Worm (Caenorhabditis elegans): ENCODE measurements around the gene srp-1.

Gene srp-1

DNA sequence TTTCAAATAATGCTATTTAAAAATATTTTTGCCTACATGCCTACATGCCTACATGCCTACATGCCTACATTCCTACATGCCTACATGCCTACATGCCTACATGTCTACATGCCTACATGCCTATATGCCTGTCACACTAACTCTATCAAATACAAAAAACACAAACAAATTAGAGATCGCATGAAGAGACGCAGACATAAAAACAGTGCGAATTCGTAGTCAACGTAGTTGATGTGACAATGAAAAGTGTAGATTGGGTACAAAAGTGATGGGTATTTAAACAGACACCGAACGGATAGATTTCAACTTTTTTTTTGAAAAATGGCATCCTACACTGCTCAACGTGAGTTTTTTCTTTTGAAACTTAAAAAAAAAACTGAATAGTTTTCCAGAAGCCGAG, 24.2 kb downstream of the srp-1 start, which contains the start of gene R09E12.9:
R09E12.9 (plus strand) TSS at position 316 of the 400 bp plus-strand sequence.
- TF ChIP-seq dmd-4 (tag; optimal IDR thresholded peaks at IDR 0.05) (no peak), nhr-237 (tag; optimal IDR thresholded peaks at IDR 0.05) (peak; percentile 15), mab-5 (tag; optimal IDR thresholded peaks at IDR 0.05) (no peak), ztf-11 (tag; optimal IDR thresholded peaks at IDR 0.05) (no peak), nhr-25 (tag; optimal IDR thresholded peaks at IDR 0.05) (peak; percentile 10), sma-3 (GFP tag; optimal IDR thresholded peaks at IDR 0.05) (peak; percentile 0), lin-13 (GFP tag; optimal IDR thresholded peaks at IDR 0.05) (no peak), lsy-2 (tag; optimal IDR thresholded peaks at IDR 0.05) (peak in 1 of 2 experiments; percentile 26), crh-2 (tag; optimal IDR thresholded peaks at IDR 0.05) (no peak), nhr-23 (tag; optimal IDR thresholded peaks at IDR 0.05) (no peak), ama-1 (optimal IDR thresholded peaks at IDR 0.05) (no peak), nhr-10 (tag; optimal IDR thresholded peaks at IDR 0.05) (no peak), nhr-21 (tag; optimal IDR thresholded peaks at IDR 0.05) (peak; percentile 24), nhr-77 (tag; optimal IDR thresholded peaks at IDR 0.05) (peak; percentile 95), ZK546.5 (tag; optimal IDR thresholded peaks at IDR 0.05) (no peak)

DNA sequence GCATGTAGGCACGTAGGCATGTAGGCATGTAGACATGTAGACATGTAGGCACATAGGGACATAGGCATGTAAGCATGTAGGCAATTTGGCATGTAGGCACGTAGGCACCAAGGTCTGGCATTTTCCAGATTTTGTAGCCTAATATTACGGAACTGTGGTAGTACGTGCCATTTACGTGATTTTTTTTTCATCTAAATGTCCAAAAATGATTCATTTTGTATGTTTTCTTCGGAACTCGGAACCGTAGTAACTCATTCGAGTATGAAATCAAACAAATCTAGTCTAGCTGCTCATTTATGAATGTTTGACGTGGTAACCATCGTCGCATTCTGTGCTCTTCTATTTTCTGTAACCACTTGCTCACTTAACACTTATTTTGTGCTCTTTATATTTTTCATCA, 25.3 kb downstream of the srp-1 start, which contains the start of gene srbc-59:
srbc-59 (plus strand) TSS at position 301 of the 400 bp plus-strand sequence.
- TF ChIP-seq C34F6.9 (tag; optimal IDR thresholded peaks at IDR 0.05) (no peak), lsy-2 (tag; optimal IDR thresholded peaks at IDR 0.05) (no peak), nhr-129 (tag; optimal IDR thresholded peaks at IDR 0.05) (no peak), Y55F3AM.14 (GFP tag; optimal IDR thresholded peaks at IDR 0.05) (no peak), ceh-82 (tag; optimal IDR thresholded peaks at IDR 0.05) (no peak), unc-55 (GFP tag; optimal IDR thresholded peaks at IDR 0.05) (no peak), fos-1 (tag; optimal IDR thresholded peaks at IDR 0.05) (no peak), R02D3.7 (tag; optimal IDR thresholded peaks at IDR 0.05) (no peak), F13H6.1 (tag; optimal IDR thresholded peaks at IDR 0.05) (no peak), dmd-4 (tag; optimal IDR thresholded peaks at IDR 0.05) (no peak), elt-1 (tag; optimal IDR thresholded peaks at IDR 0.05) (no peak), sma-3 (GFP tag; optimal IDR thresholded peaks at IDR 0.05) (no peak), mbf-1 (tag; optimal IDR thresholded peaks at IDR 0.05) (no peak), nhr-10 (tag; optimal IDR thresholded peaks at IDR 0.05) (no peak), ztf-4 (tag; optimal IDR thresholded peaks at IDR 0.05) (no peak), lin-13 (GFP tag; optimal IDR thresholded peaks at IDR 0.05) (no peak), nhr-6 (tag; optimal IDR thresholded peaks at IDR 0.05) (no peak), gmeb-1 (tag; optimal IDR thresholded peaks at IDR 0.05) (no peak), peb-1 (tag; optimal IDR thresholded peaks at IDR 0.05) (no peak)

DNA sequence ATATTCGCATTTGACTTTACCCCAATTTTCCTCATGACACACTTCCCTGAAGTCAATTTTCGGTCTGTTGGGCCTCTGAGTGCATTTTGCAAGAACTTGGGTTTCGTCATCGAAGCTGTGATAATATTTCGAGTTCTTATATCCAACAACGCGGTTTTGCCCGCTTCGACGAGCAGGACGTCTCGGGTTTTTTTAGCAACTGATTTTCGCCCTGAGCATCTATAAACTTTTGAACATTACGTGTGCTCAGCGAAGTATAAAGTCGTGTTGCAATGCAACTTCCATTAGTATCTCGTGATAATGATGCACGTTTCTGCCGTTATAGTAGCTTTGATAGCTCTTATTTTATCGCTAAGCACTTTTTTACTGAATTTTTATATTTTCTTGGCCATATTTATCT, 26.9 kb downstream of the srp-1 start, which contains the start of gene srbc-60:
srbc-60 (plus strand) TSS at position 301 of the 400 bp plus-strand sequence.
- TF ChIP-seq nhr-21 (tag; optimal IDR thresholded peaks at IDR 0.05) (no peak), elt-1 (tag; optimal IDR thresholded peaks at IDR 0.05) (no peak), sma-3 (GFP tag; optimal IDR thresholded peaks at IDR 0.05) (no peak), lsy-2 (tag; optimal IDR thresholded peaks at IDR 0.05) (no peak), nhr-77 (tag; optimal IDR thresholded peaks at IDR 0.05) (no peak), nhr-6 (tag; optimal IDR thresholded peaks at IDR 0.05) (no peak), crh-2 (tag; optimal IDR thresholded peaks at IDR 0.05) (no peak), nhr-12 (tag; optimal IDR thresholded peaks at IDR 0.05) (no peak), zag-1 (tag; optimal IDR thresholded peaks at IDR 0.05) (no peak), ceh-16 (tag; optimal IDR thresholded peaks at IDR 0.05) (no peak), nhr-23 (tag; optimal IDR thresholded peaks at IDR 0.05) (no peak), fos-1 (tag; optimal IDR thresholded peaks at IDR 0.05) (no peak), egl-27 (tag; optimal IDR thresholded peaks at IDR 0.05) (no peak)

DNA sequence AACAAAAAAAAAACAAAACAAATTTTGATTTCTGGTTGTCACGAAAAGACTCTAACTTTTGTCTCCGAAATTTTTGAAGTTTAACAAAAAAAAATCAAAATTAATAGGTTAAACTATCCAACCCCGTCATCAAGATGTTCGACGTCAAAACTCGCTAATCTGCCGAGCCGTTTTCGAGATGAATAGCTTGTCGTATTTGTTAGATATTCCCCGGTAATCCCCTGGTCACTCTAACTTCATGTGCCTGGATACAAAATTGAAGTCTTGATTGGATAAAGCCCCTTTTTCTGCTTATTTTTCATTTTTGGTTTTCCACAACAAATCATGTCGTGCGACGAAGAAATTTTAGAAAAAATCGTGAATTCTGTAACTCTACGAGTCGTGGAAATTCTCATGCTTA, 29.3 kb downstream of the srp-1 start, which contains the start of gene srab-16:
srab-16 (plus strand) TSS at position 301 of the 400 bp plus-strand sequence.
- TF ChIP-seq elt-1 (tag; optimal IDR thresholded peaks at IDR 0.05) (no peak), mab-5 (tag; optimal IDR thresholded peaks at IDR 0.05) (no peak), gmeb-1 (tag; optimal IDR thresholded peaks at IDR 0.05) (no peak), snpc-4 (tag; optimal IDR thresholded peaks at IDR 0.05) (no peak), egl-27 (tag; optimal IDR thresholded peaks at IDR 0.05) (no peak)

DNA sequence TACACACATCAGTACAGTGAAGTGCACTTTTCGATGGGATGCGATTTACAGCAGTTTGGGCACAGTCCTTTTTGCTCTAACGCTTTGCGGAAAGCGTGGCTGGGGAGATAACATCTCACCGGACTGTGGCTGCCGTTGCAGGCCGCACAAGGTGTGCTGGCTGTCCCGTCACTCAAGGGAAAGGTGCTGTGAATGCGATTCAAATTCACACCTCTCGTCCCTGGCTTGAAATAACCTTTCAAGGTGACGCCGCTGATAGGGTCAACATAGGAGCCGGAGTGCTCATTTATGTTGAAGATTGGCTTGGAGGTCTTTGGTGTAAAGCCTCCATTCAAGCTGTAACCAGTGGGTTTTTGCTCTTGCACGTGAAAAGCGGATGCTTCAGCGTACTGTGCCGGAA, 41.0 kb downstream of the srp-1 start:
- TF ChIP-seq ZK546.5 (tag; optimal IDR thresholded peaks at IDR 0.05) (no peak), ztf-4 (tag; optimal IDR thresholded peaks at IDR 0.05) (no peak), sma-9 (GFP tag; optimal IDR thresholded peaks at IDR 0.05) (no peak), sma-9 (tag; optimal IDR thresholded peaks at IDR 0.05) (no peak), lin-13 (GFP tag; optimal IDR thresholded peaks at IDR 0.05) (no peak), nhr-77 (tag; optimal IDR thresholded peaks at IDR 0.05) (no peak), fos-1 (tag; optimal IDR thresholded peaks at IDR 0.05) (no peak), F13H6.1 (tag; optimal IDR thresholded peaks at IDR 0.05) (no peak), nhr-11 (tag; optimal IDR thresholded peaks at IDR 0.05) (no peak), sem-4 (tag; optimal IDR thresholded peaks at IDR 0.05) (no peak), ama-1 (optimal IDR thresholded peaks at IDR 0.05) (no peak)

All from whole organism, L2 larva.